Fruit fly (Drosophila melanogaster) Kc167 (cell line): Measurements from ENCODE around the gene CG2604.

Source experiments
- Myc ChIP-seq: fragments of >200 bp; optimal IDR thresholded peaks from 2 replicates; lab custom pipeline; 2017; ENCODE audit warnings: missing external identifiers
- Sin3A ChIP-seq: fragments of >200 bp; optimal IDR thresholded peaks from 2 replicates; lab custom pipeline; 2018; ENCODE audit warnings: missing external identifiers
- h ChIP-seq: fragments of >200 bp; optimal IDR thresholded peaks from 3 replicates; lab custom pipeline; 2018; ENCODE audit warnings: missing external identifiers
- insv ChIP-seq: fragments of >200 bp; optimal IDR thresholded peaks from 3 replicates; lab custom pipeline; 2018; ENCODE audit warnings: missing external identifiers
- psq ChIP-seq: fragments of >200 bp; optimal IDR thresholded peaks from 2 replicates; lab custom pipeline; 2017; ENCODE audit warnings: missing external identifiers
- ttk ChIP-seq: sonication (Bioruptor generic); optimal IDR thresholded peaks from 2 replicates; lab custom pipeline; 2017; ENCODE audit warnings: missing external identifiers

DNA sequence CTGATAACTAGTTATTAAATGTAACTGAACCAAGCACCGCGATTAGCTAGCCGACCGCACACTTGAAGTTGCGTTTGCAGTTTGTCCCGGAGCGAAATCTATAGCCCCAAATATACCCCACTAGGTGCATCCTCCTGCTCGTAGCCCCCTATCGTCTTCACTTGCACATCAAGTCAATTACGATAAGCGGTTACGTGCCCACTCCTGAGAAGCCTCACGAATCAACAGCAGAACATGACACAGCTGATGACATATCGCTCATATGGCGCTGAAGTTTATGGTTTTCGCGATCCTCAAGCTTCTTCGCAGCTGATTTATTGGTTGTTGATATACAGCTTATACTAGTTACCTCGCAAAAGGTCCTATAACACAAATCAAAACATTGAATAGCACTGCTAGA lies 38.1 kb upstream of the CG2604 start:
- TF ChIP-seq Sin3A (no peak), h (lab: Kevin White, UChicago) (no peak), ttk (lab: Kevin White, UChicago) (no peak), psq (lab: Kevin White, UChicago) (no peak), Myc (lab: Kevin White, UChicago) (no peak), insv (lab: Kevin White, UChicago) (no peak)
